Worm (Caenorhabditis elegans) whole organism, L1 larva: ENCODE results near the gene alh-11.

Experiments used
- Y116A8C.19 ChIP-seq: sonication (generic microtip); optimal IDR thresholded peaks from 2 replicates; lab custom pipeline; 2016; ENCODE audit warnings: missing compliant biosample characterization, missing genetic modification characterization, borderline replicate concordance
- ama-1 ChIP-seq: fragments of 150-350 bp; optimal IDR thresholded peaks from 2 replicates; lab custom pipeline; 2014
- efl-1 ChIP-seq, 4 experiments: fragments of 150-350 bp; optimal IDR thresholded peaks in 3 of 4; peaks in 1 of 4; 1 replicate in 1 of 4; 2 replicates in 3 of 4; lab custom pipeline; 2014; ENCODE audit warnings: missing biosample characterization in 2 of 4, missing genetic modification characterization in 2 of 4, missing genetic modification reagents in 2 of 4
- hlh-4 ChIP-seq: sonication (generic microtip); optimal IDR thresholded peaks from 2 replicates; lab custom pipeline; 2016; ENCODE audit warnings: mild to moderate bottlenecking, missing genetic modification characterization, missing compliant biosample characterization
- isw-1 ChIP-seq: fragments of 200-800 bp; sonication (Bioruptor generic); IDR thresholded peaks from 2 replicates; pipeline ENCODE4 v1.3.6; 2022; ENCODE audit warnings: missing genetic modification characterization, missing compliant biosample characterization
- jun-1 ChIP-seq: fragments of 150-350 bp; optimal IDR thresholded peaks from 2 replicates; lab custom pipeline; 2014; ENCODE audit warnings: missing biosample characterization, missing genetic modification reagents, missing genetic modification characterization
- lin-13 ChIP-seq: fragments of 150-350 bp; optimal IDR thresholded peaks from 2 replicates; lab custom pipeline; 2014; ENCODE audit warnings: missing biosample characterization, missing genetic modification reagents, missing genetic modification characterization
- nhr-11 ChIP-seq: fragments of 150-350 bp; optimal IDR thresholded peaks from 2 replicates; lab custom pipeline; 2014; ENCODE audit warnings: missing biosample characterization, missing genetic modification characterization
- nhr-19 ChIP-seq: fragments of 200-800 bp; sonication (Bioruptor generic); conservative IDR thresholded peaks from 2 replicates; pipeline ENCODE4 v1.3.6; 2022; ENCODE audit warnings: missing genetic modification characterization, missing compliant biosample characterization
- snpc-4 ChIP-seq: fragments of 150-350 bp; optimal IDR thresholded peaks from 2 replicates; lab custom pipeline; 2014; ENCODE audit warnings: missing biosample characterization, missing genetic modification characterization
- unc-130 ChIP-seq: fragments of 150-350 bp; optimal IDR thresholded peaks from 2 replicates; lab custom pipeline; 2017; ENCODE audit warnings: missing biosample characterization, missing genetic modification characterization, inconsistent platforms
- unc-62 ChIP-seq: fragments of 150-350 bp; optimal IDR thresholded peaks from 2 replicates; lab custom pipeline; 2014; ENCODE audit warnings: missing biosample characterization, missing genetic modification reagents, missing genetic modification characterization
- zag-1 ChIP-seq: fragments of 150-350 bp; optimal IDR thresholded peaks from 2 replicates; lab custom pipeline; 2014; ENCODE audit warnings: missing biosample characterization, missing genetic modification characterization

DNA sequence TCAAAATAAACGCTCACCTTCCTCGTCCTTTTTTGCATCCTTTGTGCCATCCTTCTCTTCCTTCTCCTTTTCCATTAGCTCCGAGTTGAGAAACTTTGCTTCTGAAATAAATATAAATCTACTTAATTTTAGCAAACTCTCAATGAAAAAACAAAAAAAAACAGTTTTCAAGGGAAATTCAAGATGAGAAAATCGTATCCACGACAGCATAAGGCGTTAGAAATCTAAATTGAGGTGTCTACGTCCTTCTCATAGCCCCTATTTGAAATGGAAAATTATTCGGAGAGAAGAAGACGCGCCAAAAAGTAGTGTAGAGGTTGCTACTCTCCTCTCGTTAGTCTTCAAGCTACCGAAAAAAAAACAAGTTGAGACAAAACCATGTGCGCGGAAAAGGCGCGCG lies 26.3 kb downstream of the alh-11 start, which contains the start of gene pat-12:
- TF ChIP-seq unc-62 (GFP tag; lab: Kevin White, UChicago) (no peak), snpc-4 (tag; lab: Kevin White, UChicago) (no peak), ama-1 (no peak), zag-1 (no peak), efl-1 (optimal IDR thresholded peaks at IDR 0.05; lab: Kevin White, UChicago) (no peak), efl-1 (GFP tag; optimal IDR thresholded peaks at IDR 0.05 in 1 of 2; lab: Kevin White, UChicago) (no peak), unc-130 (tag; lab: Kevin White, UChicago) (no peak), lin-13 (no peak), nhr-11 (no peak), hlh-4 (tag; lab: Kevin White, UChicago) (no peak), Y116A8C.19 (no peak), nhr-19 (GFP tag; lab: Robert Waterston, UW) (no peak), jun-1 (no peak), isw-1 (GFP tag; lab: Robert Waterston, UW) (no peak)
